Fruit fly (Drosophila melanogaster) whole organism, embryonic: ENCODE measurements around the gene Fcp3C.

Source experiments
- ATbp ChIP-seq: fragments of 200-800 bp; sonication (Bioruptor generic); optimal IDR thresholded peaks from 2 replicates; lab custom pipeline; 2017; ENCODE audit warnings: missing biosample characterization, mild to moderate bottlenecking, missing genetic modification characterization, missing genetic modification reagents
- Bgb ChIP-seq: fragments of 200-800 bp; sonication (Bioruptor generic); IDR thresholded peaks from 2 replicates; pipeline ENCODE4 v1.3.6; 2022; ENCODE audit warnings: missing biosample characterization, missing genetic modification characterization; ENCODE audit not compliant: partially characterized antibody
- BtbVII ChIP-seq: fragments of 200-800 bp; sonication (Bioruptor generic); optimal IDR thresholded peaks from 3 replicates; lab custom pipeline; 2017; ENCODE audit warnings: missing biosample characterization, mild to moderate bottlenecking, missing genetic modification characterization
- CG10321 ChIP-seq: fragments of 200-800 bp; sonication (Bioruptor generic); IDR thresholded peaks from 2 replicates; pipeline ENCODE4 v1.3.6; 2022; ENCODE audit warnings: missing biosample characterization, missing genetic modification characterization
- CG13287 ChIP-seq: fragments of 200-800 bp; sonication (Bioruptor generic); IDR thresholded peaks from 2 replicates; pipeline ENCODE4 v1.3.6; 2022; ENCODE audit warnings: missing biosample characterization, missing genetic modification characterization; ENCODE audit not compliant: partially characterized antibody
- CG14050 ChIP-seq: fragments of 200-800 bp; sonication (Bioruptor generic); IDR thresholded peaks from 3 replicates; pipeline ENCODE4 v1.3.6; 2022; ENCODE audit warnings: missing biosample characterization, missing genetic modification characterization
- CG14667 ChIP-seq: fragments of 200-800 bp; sonication (Bioruptor generic); IDR thresholded peaks from 2 replicates; pipeline ENCODE4 v1.3.6; 2022; ENCODE audit warnings: missing biosample characterization, missing genetic modification characterization
- CG16779 ChIP-seq: fragments of 200-800 bp; sonication (Bioruptor generic); IDR thresholded peaks from 2 replicates; pipeline ENCODE4 v1.3.6; 2022; ENCODE audit warnings: missing biosample characterization, missing genetic modification characterization
- CG1832 ChIP-seq: fragments of 200-800 bp; sonication (Bioruptor generic); optimal IDR thresholded peaks from 2 replicates; lab custom pipeline; 2017; ENCODE audit warnings: missing biosample characterization, mild to moderate bottlenecking, missing genetic modification characterization, inconsistent platforms
- CG18599 ChIP-seq: fragments of 200-800 bp; sonication (Bioruptor generic); optimal IDR thresholded peaks from 3 replicates; lab custom pipeline; 2017; ENCODE audit warnings: missing biosample characterization, missing genetic modification characterization, mild to moderate bottlenecking, moderate library complexity, missing genetic modification reagents
- CG34224 ChIP-seq: fragments of 200-800 bp; sonication (Bioruptor generic); IDR thresholded peaks from 3 replicates; pipeline ENCODE4 v1.3.6; 2022; ENCODE audit warnings: missing biosample characterization, missing genetic modification characterization; ENCODE audit not compliant: partially characterized antibody
- CG9437 ChIP-seq: fragments of 200-800 bp; sonication (Bioruptor generic); optimal IDR thresholded peaks from 2 replicates; lab custom pipeline; 2018; ENCODE audit warnings: missing biosample characterization, mild to moderate bottlenecking, missing genetic modification characterization
- Deaf1 ChIP-seq: fragments of 200-800 bp; optimal IDR thresholded peaks from 3 replicates; lab custom pipeline; 2019; ENCODE audit warnings: missing biosample characterization, mild to moderate bottlenecking, missing genetic modification characterization, moderate library complexity
- Dfd ChIP-seq, 2 experiments: fragments of >200 bp; optimal IDR thresholded peaks; 2 replicates each; lab custom pipeline; 2017; ENCODE audit warnings: missing biosample characterization in 2 of 2, missing genetic modification characterization in 2 of 2
- Dip3 ChIP-seq: fragments of 200-800 bp; sonication (Bioruptor generic); optimal IDR thresholded peaks from 3 replicates; lab custom pipeline; 2016; ENCODE audit warnings: missing biosample characterization, missing genetic modification characterization
- Hand ChIP-seq: fragments of 200-800 bp; sonication (Bioruptor generic); optimal IDR thresholded peaks from 2 replicates; lab custom pipeline; 2017; ENCODE audit warnings: mild to moderate bottlenecking, missing biosample characterization, missing genetic modification reagents, missing genetic modification characterization
- MESR4 ChIP-seq: fragments of 200-800 bp; sonication (Bioruptor generic); optimal IDR thresholded peaks from 2 replicates; lab custom pipeline; 2018; ENCODE audit warnings: missing biosample characterization, mild to moderate bottlenecking, missing genetic modification characterization, moderate library complexity
- Mes4 ChIP-seq: fragments of 200-800 bp; sonication (Bioruptor generic); optimal IDR thresholded peaks from 2 replicates; lab custom pipeline; 2016; ENCODE audit warnings: missing biosample characterization, missing genetic modification characterization
- NK7.1 ChIP-seq: fragments of 200-800 bp; sonication (Bioruptor generic); optimal IDR thresholded peaks from 3 replicates; lab custom pipeline; 2016; ENCODE audit warnings: missing biosample characterization, missing genetic modification characterization
- Opbp ChIP-seq: fragments of 200-800 bp; sonication (Bioruptor generic); IDR thresholded peaks from 3 replicates; pipeline ENCODE4 v1.3.6; 2022; ENCODE audit warnings: missing biosample characterization, missing genetic modification characterization; ENCODE audit not compliant: partially characterized antibody
- Scr ChIP-seq: fragments of 200-800 bp; sonication (Bioruptor generic); IDR thresholded peaks from 2 replicates; pipeline ENCODE4 v1.3.6; 2022; ENCODE audit warnings: missing biosample characterization, missing genetic modification characterization; ENCODE audit not compliant: partially characterized antibody
- Taf1 ChIP-seq: fragments of 200-800 bp; sonication (Bioruptor generic); IDR thresholded peaks from 2 replicates; pipeline ENCODE4 v1.3.6; 2022; ENCODE audit warnings: missing biosample characterization, missing genetic modification characterization
- Trl ChIP-seq, 3 experiments: fragments of >200 bp in 2 of 3; fragments of 200-800 bp in 1 of 3; sonication (Bioruptor generic) in 1 of 3; optimal IDR thresholded peaks; 2 replicates in 1 of 3; 3 replicates in 2 of 3; lab custom pipeline; 2016 to 2017; ENCODE audit warnings: missing biosample characterization in 1 of 3, missing genetic modification characterization in 1 of 3
- Xrp1 ChIP-seq: fragments of 200-800 bp; sonication (Bioruptor generic); IDR thresholded peaks from 2 replicates; pipeline ENCODE4 v1.3.6; 2022; ENCODE audit warnings: missing biosample characterization, missing genetic modification characterization
- ab ChIP-seq: fragments of 200-800 bp; sonication (Bioruptor generic); optimal IDR thresholded peaks from 2 replicates; lab custom pipeline; 2016; ENCODE audit warnings: missing biosample characterization, missing genetic modification characterization
- abd-A ChIP-seq: fragments of 200-800 bp; sonication (Bioruptor generic); optimal IDR thresholded peaks from 3 replicates; lab custom pipeline; 2019; ENCODE audit warnings: missing biosample characterization, mild to moderate bottlenecking, missing genetic modification characterization, moderate library complexity
- bbx ChIP-seq: fragments of 200-800 bp; sonication (Bioruptor generic); IDR thresholded peaks from 2 replicates; pipeline ENCODE4 v1.3.6; 2022; ENCODE audit warnings: missing biosample characterization, missing genetic modification characterization; ENCODE audit not compliant: partially characterized antibody
- bsh ChIP-seq, 2 experiments: fragments of 200-800 bp; sonication (Bioruptor generic); optimal IDR thresholded peaks; 2 replicates each; lab custom pipeline; 2017 to 2018; ENCODE audit warnings: mild to moderate bottlenecking in 2 of 2, missing biosample characterization in 2 of 2, missing genetic modification characterization in 2 of 2, moderate library complexity in 1 of 2
- chinmo ChIP-seq: fragments of 200-800 bp; sonication (Bioruptor generic); IDR thresholded peaks from 4 replicates; pipeline ENCODE4 v1.3.6; 2022; ENCODE audit warnings: missing biosample characterization, missing genetic modification characterization; ENCODE audit not compliant: partially characterized antibody
- crol ChIP-seq: fragments of 200-800 bp; sonication (Bioruptor generic); IDR thresholded peaks from 2 replicates; pipeline ENCODE4 v1.3.6; 2022; ENCODE audit warnings: missing biosample characterization, missing genetic modification characterization
- dm ChIP-seq: fragments of 200-800 bp; sonication (Bioruptor generic); optimal IDR thresholded peaks from 3 replicates; lab custom pipeline; 2016; ENCODE audit warnings: missing biosample characterization, missing genetic modification characterization
- esg ChIP-seq: fragments of 200-800 bp; sonication (Bioruptor generic); conservative IDR thresholded peaks from 2 replicates; pipeline ENCODE4 v1.3.6; 2022; ENCODE audit warnings: missing biosample characterization, missing genetic modification characterization
- ewg ChIP-seq: fragments of 200-800 bp; sonication (Bioruptor generic); optimal IDR thresholded peaks from 3 replicates; lab custom pipeline; 2017; ENCODE audit warnings: mild to moderate bottlenecking, missing biosample characterization, missing genetic modification reagents, missing genetic modification characterization
- hbn ChIP-seq: fragments of 200-800 bp; sonication (Bioruptor generic); IDR thresholded peaks from 2 replicates; pipeline ENCODE4 v1.3.6; 2022; ENCODE audit warnings: missing biosample characterization, missing genetic modification characterization; ENCODE audit not compliant: partially characterized antibody
- kni ChIP-seq: fragments of 200-800 bp; sonication (Bioruptor generic); optimal IDR thresholded peaks from 3 replicates; lab custom pipeline; 2017; ENCODE audit warnings: mild to moderate bottlenecking, missing biosample characterization, missing genetic modification reagents, missing genetic modification characterization
- mld ChIP-seq: fragments of 200-800 bp; sonication (Bioruptor generic); IDR thresholded peaks from 3 replicates; pipeline ENCODE4 v1.3.6; 2022; ENCODE audit warnings: missing biosample characterization, missing genetic modification characterization; ENCODE audit not compliant: partially characterized antibody
- pros ChIP-seq: fragments of 200-800 bp; sonication (Bioruptor generic); optimal IDR thresholded peaks from 3 replicates; lab custom pipeline; 2019; ENCODE audit warnings: missing biosample characterization, mild to moderate bottlenecking, missing genetic modification characterization, moderate library complexity
- psq ChIP-seq: fragments of 200-800 bp; sonication (Bioruptor generic); optimal IDR thresholded peaks from 2 replicates; lab custom pipeline; 2017; ENCODE audit warnings: missing biosample characterization, missing genetic modification characterization
- rib ChIP-seq: fragments of 200-800 bp; sonication (Bioruptor generic); IDR thresholded peaks from 2 replicates; pipeline ENCODE4 v1.3.6; 2022; ENCODE audit warnings: missing biosample characterization, missing genetic modification characterization
- seq ChIP-seq: fragments of 200-800 bp; sonication (Bioruptor generic); IDR thresholded peaks from 2 replicates; pipeline ENCODE4 v1.3.6; 2022; ENCODE audit warnings: missing biosample characterization, missing genetic modification characterization
- sna ChIP-seq: fragments of 200-800 bp; sonication (Bioruptor generic); IDR thresholded peaks from 2 replicates; pipeline ENCODE4 v1.3.6; 2022; ENCODE audit warnings: missing biosample characterization, missing genetic modification characterization; ENCODE audit not compliant: partially characterized antibody
- tin ChIP-seq: fragments of 200-800 bp; sonication (Bioruptor generic); optimal IDR thresholded peaks from 3 replicates; lab custom pipeline; 2016; ENCODE audit warnings: missing biosample characterization, missing genetic modification characterization
- tna ChIP-seq: fragments of 200-800 bp; sonication (Bioruptor generic); IDR thresholded peaks from 2 replicates; pipeline ENCODE4 v1.3.6; 2022; ENCODE audit warnings: missing biosample characterization, missing genetic modification characterization; ENCODE audit not compliant: partially characterized antibody
- unc-4 ChIP-seq: fragments of 200-800 bp; sonication (Bioruptor generic); IDR thresholded peaks from 2 replicates; pipeline ENCODE4 v1.3.6; 2022; ENCODE audit warnings: missing biosample characterization, missing genetic modification characterization; ENCODE audit not compliant: partially characterized antibody
- yki ChIP-seq: fragments of >200 bp; optimal IDR thresholded peaks from 3 replicates; lab custom pipeline; 2018
- z ChIP-seq: fragments of 200-800 bp; sonication (Bioruptor generic); IDR thresholded peaks from 3 replicates; pipeline ENCODE4 v1.3.6; 2022; ENCODE audit warnings: missing biosample characterization, missing genetic modification characterization

The Fcp3C gene

dm6 chrX:3186550-3186949 lies 12.3 kb upstream of the Fcp3C start (continued):
- TF ChIP-seq MESR4 = no peak

- TF ChIP-seq esg (GFP tag; lab: Robert Waterston, UW) (no peak), Dip3 (no peak), mld (GFP tag; lab: Robert Waterston, UW) (0 out of 3 replicates have a peak, but pooled peaks have one; percentile 24), Dfd (GFP tag; optimal IDR thresholded peaks at IDR 0.05; lab: Kevin White, UChicago) (no peak), sna (GFP tag; lab: Robert Waterston, UW) (0 out of 2 replicates have a peak, but pooled peaks have one; percentile 18), rib (GFP tag; lab: Robert Waterston, UW) (no peak), ewg (GFP tag; lab: Kevin White, UChicago) (peak; percentile 48), crol (GFP tag; lab: Robert Waterston, UW) (peak; percentile 91), Taf1 (no peak), Hand (GFP tag; lab: Kevin White, UChicago) (peak; percentile 36), bbx (GFP tag; lab: Robert Waterston, UW) (peak; percentile 59; the same call in 1 of the 2 replicates), CG18599 (peak; percentile 35), chinmo (GFP tag; lab: Robert Waterston, UW) (peak; percentile 65; the same call in 1 of the 4 replicates), Trl (optimal IDR thresholded peaks at IDR 0.05; lab: Kevin White, UChicago) (peak; percentile 88 to 94), Trl (GFP tag; optimal IDR thresholded peaks at IDR 0.05; lab: Kevin White, UChicago) (peak; percentile 9), CG13287 (GFP tag; lab: Robert Waterston, UW) (peak; percentile 31), ab (no peak), CG10321 (GFP tag; lab: Robert Waterston, UW) (peak; percentile 32; the same call in 1 of the 2 replicates), yki (peak; percentile 43), abd-A (tag; lab: Kevin White, UChicago) (peak; percentile 61), CG34224 (GFP tag; lab: Robert Waterston, UW) (peak; percentile 44), CG9437 (no peak), pros (GFP tag; lab: Kevin White, UChicago) (no peak), Deaf1 (tag; lab: Kevin White, UChicago) (peak; percentile 79), BtbVII (GFP tag; lab: Kevin White, UChicago) (peak; percentile 22), ATbp (GFP tag; lab: Kevin White, UChicago) (no peak), Bgb (GFP tag; lab: Robert Waterston, UW) (peak; percentile 69; the same call in 1 of the 2 replicates), CG14050 (GFP tag; lab: Robert Waterston, UW) (no peak), kni (GFP tag; lab: Kevin White, UChicago) (no peak), CG1832 (peak; percentile 55), tin (GFP tag; lab: Kevin White, UChicago) (no peak), bsh (GFP tag; optimal IDR thresholded peaks at IDR 0.05; lab: Kevin White, UChicago) (peak in 1 of 2 experiments; percentile 49), dm (GFP tag; lab: Kevin White, UChicago) (no peak), z (GFP tag; lab: Robert Waterston, UW) (peak; percentile 99), Mes4 (GFP tag; lab: Kevin White, UChicago) (no peak), hbn (GFP tag; lab: Robert Waterston, UW) (peak; percentile 53; the same call in 1 of the 2 replicates), Opbp (GFP tag; lab: Robert Waterston, UW) (0 out of 3 replicates have a peak, but pooled peaks have one; percentile 55), psq (no peak), CG14667 (GFP tag; lab: Robert Waterston, UW) (no peak), Xrp1 (0 out of 2 replicates have a peak, but pooled peaks have one; percentile 9), Scr (GFP tag; lab: Robert Waterston, UW) (0 out of 2 replicates have a peak, but pooled peaks have one; percentile 34), tna (GFP tag; lab: Robert Waterston, UW) (peak; percentile 59), seq (GFP tag; lab: Robert Waterston, UW) (peak; percentile 40; the same call in 1 of the 2 replicates), unc-4 (GFP tag; lab: Robert Waterston, UW) (peak; percentile 28; the same call in 1 of the 2 replicates), CG16779 (GFP tag; lab: Robert Waterston, UW) (peak; percentile 68), NK7.1 (GFP tag; lab: Kevin White, UChicago) (no peak)
Measured at dm6 chrX:3176193-3176592, 1.9 kb upstream of the Fcp3C start, which contains the start of gene dnc. TSS of gene dnc (plus strand) at chrX:3176440.
